Worm (Caenorhabditis elegans) whole organism, mixed stage, embryonic: ENCODE data around the gene col-20.

Source experiments
- lin-13 ChIP-seq: fragments of 150-350 bp; optimal IDR thresholded peaks from 2 replicates; lab custom pipeline; 2014; ENCODE audit warnings: missing biosample characterization, missing genetic modification characterization
- lin-32 ChIP-seq: fragments of 200-800 bp; sonication (Bioruptor generic); optimal IDR thresholded peaks from 2 replicates; lab custom pipeline; 2018; ENCODE audit warnings: mild to moderate bottlenecking, missing genetic modification characterization, missing compliant biosample characterization
- lsy-2 ChIP-seq: fragments of 150-350 bp; optimal IDR thresholded peaks from 2 replicates; lab custom pipeline; 2014; ENCODE audit warnings: missing biosample characterization, missing genetic modification characterization
- nhr-12 ChIP-seq: fragments of 150-350 bp; optimal IDR thresholded peaks from 2 replicates; lab custom pipeline; 2014; ENCODE audit warnings: missing biosample characterization, missing genetic modification characterization
- pha-4 ChIP-seq: fragments of 150-350 bp; optimal IDR thresholded peaks from 2 replicates; lab custom pipeline; 2018; ENCODE audit warnings: missing biosample characterization, missing genetic modification reagents, missing genetic modification characterization
- unc-39 ChIP-seq: fragments of 150-350 bp; optimal IDR thresholded peaks from 2 replicates; lab custom pipeline; 2014; ENCODE audit warnings: missing biosample characterization, missing genetic modification characterization
- ztf-11 ChIP-seq: fragments of 150-350 bp; optimal IDR thresholded peaks from 2 replicates; lab custom pipeline; 2014; ENCODE audit warnings: missing biosample characterization, missing genetic modification characterization

DNA sequence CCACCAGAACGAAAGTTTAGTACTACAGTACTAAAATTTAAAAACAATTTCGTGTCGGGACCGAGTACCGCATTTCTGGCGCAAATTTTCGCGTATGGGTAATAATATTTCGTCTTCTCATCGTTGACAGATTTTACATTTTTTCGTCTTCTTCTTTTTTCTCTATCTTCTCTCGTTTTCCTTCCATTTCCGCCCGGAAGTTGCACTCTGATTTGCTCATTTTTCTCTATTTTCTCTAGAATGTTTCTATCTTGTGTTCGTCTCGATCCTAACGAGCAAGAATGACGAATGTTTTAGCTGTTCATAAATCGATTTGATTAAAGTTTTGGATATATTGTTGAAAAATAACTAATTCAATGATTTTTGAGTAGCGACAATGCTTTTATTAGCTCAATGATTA lies 15.1 kb downstream of the col-20 start:
- TF ChIP-seq lin-13 (tag; lab: Kevin White, UChicago) (no peak), ztf-11 (tag; lab: Kevin White, UChicago) (no peak), lin-32 (GFP tag; lab: Kevin White, UChicago) (no peak), pha-4 (tag; lab: Kevin White, UChicago) (no peak), unc-39 (tag; lab: Kevin White, UChicago) (no peak), nhr-12 (tag; lab: Kevin White, UChicago) (no peak), lsy-2 (no peak)
